Worm (Caenorhabditis elegans) whole organism, L4 larva: ENCODE measurements around the gene F54F2.9.

Experiments
- F10B5.3 ChIP-seq: sonication (generic microtip); optimal IDR thresholded peaks from 2 replicates; lab custom pipeline; 2016; ENCODE audit warnings: mild to moderate bottlenecking, missing genetic modification characterization, missing compliant biosample characterization
- F37D6.2 ChIP-seq: sonication (generic microtip); optimal IDR thresholded peaks from 2 replicates; lab custom pipeline; 2016; ENCODE audit warnings: mild to moderate bottlenecking, missing genetic modification characterization, missing compliant biosample characterization
- F44E2.7 ChIP-seq: fragments of 200-800 bp; sonication (Bioruptor generic); IDR thresholded peaks from 2 replicates; pipeline ENCODE4 v2.1.2; 2022; ENCODE audit warnings: missing genetic modification characterization, missing compliant biosample characterization
- F49E8.2 ChIP-seq: sonication (generic microtip); optimal IDR thresholded peaks from 2 replicates; lab custom pipeline; 2016; ENCODE audit warnings: missing compliant biosample characterization, mild to moderate bottlenecking, missing genetic modification characterization, borderline replicate concordance
- T26A8.4 ChIP-seq: fragments of 200-800 bp; sonication (Bioruptor generic); IDR thresholded peaks from 2 replicates; pipeline ENCODE4 v1.3.6; 2022; ENCODE audit warnings: missing genetic modification characterization, missing compliant biosample characterization
- Y5F2A.4 ChIP-seq: fragments of 200-800 bp; sonication (Bioruptor generic); optimal IDR thresholded peaks from 2 replicates; lab custom pipeline; 2018; ENCODE audit warnings: mild to moderate bottlenecking, missing genetic modification characterization, missing compliant biosample characterization
- ZK546.5 ChIP-seq, 2 experiments: sonication (generic microtip); optimal IDR thresholded peaks; 2 replicates each; lab custom pipeline; 2017; ENCODE audit warnings: missing biosample characterization in 2 of 2, missing genetic modification characterization in 2 of 2
- aha-1 ChIP-seq: fragments of 150-350 bp; peaks from one replicate; lab custom pipeline; 2014; ENCODE audit warnings: missing biosample characterization, missing genetic modification characterization
- ama-1 ChIP-seq: fragments of 150-350 bp; optimal IDR thresholded peaks from 2 replicates; lab custom pipeline; 2014; ENCODE audit warnings: inconsistent platforms, mixed read lengths
- ceh-32 ChIP-seq: sonication (generic microtip); optimal IDR thresholded peaks from 2 replicates; lab custom pipeline; 2016; ENCODE audit warnings: mild to moderate bottlenecking, missing genetic modification characterization, missing compliant biosample characterization; ENCODE audit not compliant: poor library complexity
- ctbp-1 ChIP-seq: fragments of 200-800 bp; sonication (Bioruptor generic); IDR thresholded peaks from 2 replicates; pipeline ENCODE4 v1.3.6; 2022; ENCODE audit warnings: missing genetic modification reagents, missing genetic modification characterization, missing compliant biosample characterization
- daf-19 ChIP-seq: fragments of 200-800 bp; sonication (Bioruptor generic); conservative IDR thresholded peaks from 2 replicates; pipeline ENCODE4 v1.3.6; 2022; ENCODE audit warnings: missing genetic modification characterization, missing compliant biosample characterization
- dmd-9 ChIP-seq: fragments of 200-800 bp; sonication (Bioruptor generic); IDR thresholded peaks from 2 replicates; pipeline ENCODE4 v1.3.6; 2022; ENCODE audit warnings: missing genetic modification reagents, missing genetic modification characterization, missing compliant biosample characterization
- dpl-1 ChIP-seq: fragments of 150-350 bp; optimal IDR thresholded peaks from 2 replicates; lab custom pipeline; 2014; ENCODE audit warnings: missing biosample characterization, missing genetic modification reagents, missing genetic modification characterization
- dve-1 ChIP-seq: sonication (generic microtip); optimal IDR thresholded peaks from 2 replicates; lab custom pipeline; 2017; ENCODE audit warnings: antibody characterized with exemption, mild to moderate bottlenecking, missing genetic modification characterization, missing compliant biosample characterization; ENCODE audit not compliant: insufficient read depth
- fos-1 ChIP-seq: fragments of 150-350 bp; optimal IDR thresholded peaks from 2 replicates; lab custom pipeline; 2014; ENCODE audit warnings: missing biosample characterization, missing genetic modification characterization
- hif-1 ChIP-seq, 2 experiments: sonication (generic microtip); optimal IDR thresholded peaks; 2 replicates each; lab custom pipeline; 2016 to 2017; ENCODE audit warnings: missing compliant biosample characterization in 2 of 2, missing genetic modification characterization in 2 of 2, missing genetic modification reagents in 2 of 2, missing genotype in 2 of 2, mild to moderate bottlenecking in 1 of 2
- hlh-11 ChIP-seq: fragments of 200-800 bp; sonication (Bioruptor generic); optimal IDR thresholded peaks from 2 replicates; lab custom pipeline; 2018; ENCODE audit warnings: mild to moderate bottlenecking, missing genetic modification characterization, missing compliant biosample characterization
- hlh-30 ChIP-seq: sonication (generic microtip); optimal IDR thresholded peaks from 2 replicates; lab custom pipeline; 2017; ENCODE audit warnings: antibody characterized with exemption, mild to moderate bottlenecking, missing genetic modification characterization, missing compliant biosample characterization; ENCODE audit not compliant: insufficient read depth
- jun-1 ChIP-seq: fragments of 150-350 bp; optimal IDR thresholded peaks from 2 replicates; lab custom pipeline; 2014; ENCODE audit warnings: missing biosample characterization, missing genetic modification reagents, missing genetic modification characterization
- lin-13 ChIP-seq: fragments of 150-350 bp; optimal IDR thresholded peaks from 2 replicates; lab custom pipeline; 2014; ENCODE audit warnings: missing biosample characterization, missing genetic modification reagents, missing genetic modification characterization
- lin-38 ChIP-seq: fragments of 200-800 bp; sonication (Bioruptor generic); IDR thresholded peaks from 2 replicates; pipeline ENCODE4 v1.3.6; 2022; ENCODE audit warnings: missing genetic modification reagents, missing genetic modification characterization, missing compliant biosample characterization
- lir-3 ChIP-seq: sonication (generic microtip); optimal IDR thresholded peaks from 2 replicates; lab custom pipeline; 2016; ENCODE audit warnings: mild to moderate bottlenecking, missing genetic modification characterization, missing compliant biosample characterization
- lsy-2 ChIP-seq, 2 experiments: fragments of 150-350 bp in 1 of 2; sonication (generic microtip) in 1 of 2; optimal IDR thresholded peaks; 2 replicates each; lab custom pipeline; 2014 to 2017; ENCODE audit warnings: missing biosample characterization in 2 of 2, missing genetic modification characterization in 2 of 2
- mdl-1 ChIP-seq, 2 experiments: fragments of 150-350 bp in 1 of 2; sonication (generic microtip) in 1 of 2; optimal IDR thresholded peaks; 2 replicates each; lab custom pipeline; 2014 to 2017; ENCODE audit warnings: missing biosample characterization in 2 of 2, missing genetic modification characterization in 2 of 2
- mep-1 ChIP-seq: fragments of 150-350 bp; sonication (generic microtip); optimal IDR thresholded peaks from 3 replicates; lab custom pipeline; 2014; ENCODE audit warnings: missing biosample characterization, missing genetic modification characterization
- mes-2 ChIP-seq: sonication (generic microtip); optimal IDR thresholded peaks from 2 replicates; lab custom pipeline; 2016; ENCODE audit warnings: missing genotype, mild to moderate bottlenecking, missing genetic modification characterization, missing compliant biosample characterization; ENCODE audit not compliant: poor library complexity, severe bottlenecking
- nhr-25 ChIP-seq: sonication (generic microtip); optimal IDR thresholded peaks from 2 replicates; lab custom pipeline; 2017; ENCODE audit warnings: missing genetic modification characterization, mild to moderate bottlenecking, missing compliant biosample characterization, antibody characterized with exemption, moderate library complexity, borderline replicate concordance; ENCODE audit not compliant: insufficient read depth
- nhr-28 ChIP-seq: fragments of 150-350 bp; optimal IDR thresholded peaks from 2 replicates; lab custom pipeline; 2014; ENCODE audit warnings: missing biosample characterization, missing genetic modification characterization
- nhr-41 ChIP-seq: fragments of 200-800 bp; sonication (Bioruptor generic); IDR thresholded peaks from 2 replicates; pipeline ENCODE4 v1.3.6; 2022; ENCODE audit warnings: missing genetic modification reagents, missing genetic modification characterization, missing compliant biosample characterization
- nhr-48 ChIP-seq: sonication (generic microtip); optimal IDR thresholded peaks from 2 replicates; lab custom pipeline; 2016; ENCODE audit warnings: mild to moderate bottlenecking, missing genetic modification characterization, missing compliant biosample characterization
- php-3 ChIP-seq: fragments of 200-800 bp; sonication (Bioruptor generic); IDR thresholded peaks from 2 replicates; pipeline ENCODE4 v1.3.6; 2022; ENCODE audit warnings: missing genetic modification reagents, missing genetic modification characterization, missing compliant biosample characterization
- pqm-1 ChIP-seq: sonication (generic microtip); optimal IDR thresholded peaks from 2 replicates; lab custom pipeline; 2017; ENCODE audit warnings: missing biosample characterization, missing genetic modification characterization
- rbr-2 ChIP-seq: sonication (generic microtip); optimal IDR thresholded peaks from 2 replicates; lab custom pipeline; 2016; ENCODE audit warnings: missing genotype, missing genetic modification characterization, missing compliant biosample characterization
- spr-1 ChIP-seq: sonication (generic microtip); optimal IDR thresholded peaks from 2 replicates; lab custom pipeline; 2016; ENCODE audit warnings: mild to moderate bottlenecking, missing genetic modification characterization, missing compliant biosample characterization
- spr-3 ChIP-seq: fragments of 200-800 bp; sonication (Bioruptor generic); optimal IDR thresholded peaks from 2 replicates; lab custom pipeline; 2018; ENCODE audit warnings: mild to moderate bottlenecking, missing genetic modification characterization, missing compliant biosample characterization
- tag-97 ChIP-seq: fragments of 200-800 bp; sonication (Bioruptor generic); IDR thresholded peaks from 2 replicates; pipeline ENCODE4 v1.3.6; 2022; ENCODE audit warnings: missing genetic modification characterization, missing compliant biosample characterization
- unc-130 ChIP-seq: sonication (generic microtip); optimal IDR thresholded peaks from 2 replicates; lab custom pipeline; 2016; ENCODE audit warnings: missing genetic modification reagents, missing genetic modification characterization, missing compliant biosample characterization
- unc-39 ChIP-seq: sonication (generic microtip); optimal IDR thresholded peaks from 2 replicates; lab custom pipeline; 2017; ENCODE audit warnings: missing biosample characterization, missing genetic modification characterization
- zag-1 ChIP-seq: fragments of 150-350 bp; optimal IDR thresholded peaks from 2 replicates; lab custom pipeline; 2014; ENCODE audit warnings: missing biosample characterization, missing genetic modification characterization
- zfp-3 ChIP-seq: fragments of 200-800 bp; sonication (Bioruptor generic); conservative IDR thresholded peaks from 2 replicates; pipeline ENCODE4 v1.3.6; 2022; ENCODE audit warnings: missing genetic modification reagents, missing genetic modification characterization, missing compliant biosample characterization
- zip-11 ChIP-seq: fragments of 200-800 bp; sonication (Bioruptor generic); IDR thresholded peaks from 2 replicates; pipeline ENCODE4 v1.3.6; 2022; ENCODE audit warnings: missing genetic modification characterization, missing compliant biosample characterization
- zip-2 ChIP-seq: fragments of 150-350 bp; optimal IDR thresholded peaks from 2 replicates; lab custom pipeline; 2014; ENCODE audit warnings: missing biosample characterization, missing genetic modification characterization
- ztf-7 ChIP-seq: fragments of 150-350 bp; optimal IDR thresholded peaks from 2 replicates; lab custom pipeline; 2014; ENCODE audit warnings: missing biosample characterization, missing genetic modification characterization

F54F2.9 gene

ce11 chrIII:8848372-8848771 lies 21.3 kb upstream of the F54F2.9 start, which contains the start of gene F44E2.7:
Gene F44E2.7, minus strand, starts transcription at chrIII:8848472.
- TF ChIP-seq mdl-1 (tag; optimal IDR thresholded peaks at IDR 0.05; lab: Kevin White, UChicago) (no peak), spr-1 (tag; lab: Kevin White, UChicago) (no peak), php-3 (GFP tag; lab: Robert Waterston, UW) (no peak), zag-1 (tag; lab: Kevin White, UChicago) (no peak), dmd-9 (no peak), hlh-11 (tag; lab: Kevin White, UChicago) (no peak), F44E2.7 (GFP tag; lab: Robert Waterston, UW) (no peak), T26A8.4 (GFP tag; lab: Robert Waterston, UW) (no peak), nhr-25 (tag; lab: Kevin White, UChicago) (no peak), lir-3 (tag; lab: Kevin White, UChicago) (no peak), tag-97 (GFP tag; lab: Robert Waterston, UW) (no peak), nhr-48 (tag; lab: Kevin White, UChicago) (no peak), ZK546.5 (tag; optimal IDR thresholded peaks at IDR 0.05; lab: Kevin White, UChicago) (no peak), unc-39 (tag; lab: Kevin White, UChicago) (no peak), unc-130 (GFP tag; lab: Kevin White, UChicago) (no peak), hlh-30 (no peak), hif-1 (tag; optimal IDR thresholded peaks at IDR 0.05; lab: Kevin White, UChicago) (no peak), lin-38 (no peak)

- no peak for TF ChIP-seq zip-11 (GFP tag; lab: Robert Waterston, UW)
- peak; percentile 42 for TF ChIP-seq rbr-2 (tag; lab: Kevin White, UChicago)
- TF ChIP-seq hlh-30 = peak; percentile 35
- peak; percentile 74 for TF ChIP-seq dpl-1
- TF ChIP-seq aha-1 (tag; lab: Kevin White, UChicago) = no peak
- TF ChIP-seq pqm-1 = peak; percentile 0
- no peak for TF ChIP-seq lin-13 (GFP tag; lab: Kevin White, UChicago)
- TF ChIP-seq F10B5.3 (tag; lab: Kevin White, UChicago) = no peak
- TF ChIP-seq ztf-7 (tag; lab: Kevin White, UChicago) = no peak
- no peak for TF ChIP-seq ama-1
- no peak for TF ChIP-seq ceh-32
- peak; percentile 84 for TF ChIP-seq mes-2 (tag; lab: Kevin White, UChicago)
- peak; percentile 95 for TF ChIP-seq lin-38
- TF ChIP-seq zfp-3 (GFP tag; lab: Robert Waterston, UW) = no peak
- no peak for TF ChIP-seq ZK546.5 (tag; optimal IDR thresholded peaks at IDR 0.05; lab: Kevin White, UChicago)
- peak in 1 of 2 experiments; percentile 82 for TF ChIP-seq lsy-2 (tag; optimal IDR thresholded peaks at IDR 0.05; lab: Kevin White, UChicago)
- peak; percentile 34 for TF ChIP-seq nhr-28 (tag; lab: Kevin White, UChicago)
- TF ChIP-seq mep-1 = peak; percentile 39
- TF ChIP-seq fos-1 (tag; lab: Kevin White, UChicago) = no peak
- TF ChIP-seq dve-1 (tag; lab: Kevin White, UChicago) = peak; percentile 38
- no peak for TF ChIP-seq spr-3 (GFP tag; lab: Kevin White, UChicago)
These were observed 20.7 kb upstream of the F54F2.9 start for ce11 chrIII:8847722-8848121.

- TF ChIP-seq F49E8.2 (tag; lab: Kevin White, UChicago) (no peak), zip-2 (no peak), jun-1 (tag; lab: Kevin White, UChicago) (no peak), ctbp-1 (GFP tag; lab: Robert Waterston, UW) (no peak), F37D6.2 (tag; lab: Kevin White, UChicago) (no peak), rbr-2 (tag; lab: Kevin White, UChicago) (no peak), Y5F2A.4 (GFP tag; lab: Kevin White, UChicago) (no peak), daf-19 (no peak), nhr-41 (GFP tag; lab: Robert Waterston, UW) (no peak)
These were observed 18.1 kb upstream of the F54F2.9 start, which contains the start of gene F44E2.6 for ce11 chrIII:8845114-8845513. Gene F44E2.6, minus strand, starts transcription at chrIII:8845214.
